Worm (Caenorhabditis elegans): ENCODE data around the gene str-230.

Gene str-230

ce11 chrV:14210743-14211142 lies at the start of gene str-230:
TSS of gene str-230 (minus strand) at chrV:14210843.
- TF ChIP-seq aly-1 (tag; optimal IDR thresholded peaks at IDR 0.05): no peak
- TF ChIP-seq flt-1 (GFP tag; IDR thresholded peaks at IDR 0.05): no peak
- TF ChIP-seq hnd-1 (tag; optimal IDR thresholded peaks at IDR 0.05): no peak
- TF ChIP-seq tra-4 (tag; optimal IDR thresholded peaks at IDR 0.05): no peak
- no peak for TF ChIP-seq scrt-1 (GFP tag; IDR thresholded peaks at IDR 0.05)
- no peak for TF ChIP-seq tbx-11 (GFP tag; IDR thresholded peaks at IDR 0.05)
- no peak for TF ChIP-seq ceh-36 (tag; optimal IDR thresholded peaks at IDR 0.05)
- TF ChIP-seq pes-1 (GFP tag; IDR thresholded peaks at IDR 0.05): no peak
- TF ChIP-seq ets-7 (tag; optimal IDR thresholded peaks at IDR 0.05): no peak
- no peak for TF ChIP-seq hmbx-1 (tag; optimal IDR thresholded peaks at IDR 0.05)
- no peak for TF ChIP-seq F13C5.2 (tag; optimal IDR thresholded peaks at IDR 0.05)
- TF ChIP-seq B0310.2 (tag; optimal IDR thresholded peaks at IDR 0.05): no peak
- TF ChIP-seq ceh-13 (GFP tag; optimal IDR thresholded peaks at IDR 0.05): no peak

ce11 chrV:14256813-14257212 lies 46.2 kb upstream of the str-230 start, which contains the start of gene sre-8:
TSS of gene sre-8 (plus strand) at chrV:14257113.
- TF ChIP-seq aly-1 (tag; optimal IDR thresholded peaks at IDR 0.05) (no peak), F13C5.2 (tag; optimal IDR thresholded peaks at IDR 0.05) (no peak), hmg-4 (GFP tag; optimal IDR thresholded peaks at IDR 0.05) (no peak), tra-4 (tag; optimal IDR thresholded peaks at IDR 0.05) (no peak), flt-1 (GFP tag; IDR thresholded peaks at IDR 0.05) (no peak), pes-1 (GFP tag; IDR thresholded peaks at IDR 0.05) (no peak), sea-1 (GFP tag; conservative IDR thresholded peaks at IDR 0.05) (no peak), hnd-1 (tag; optimal IDR thresholded peaks at IDR 0.05) (no peak), hmbx-1 (tag; optimal IDR thresholded peaks at IDR 0.05) (no peak), ama-1 (optimal IDR thresholded peaks at IDR 0.05) (no peak), tbx-37 (GFP tag; conservative IDR thresholded peaks at IDR 0.05) (no peak), scrt-1 (GFP tag; IDR thresholded peaks at IDR 0.05) (no peak)

- TF ChIP-seq scrt-1 (GFP tag; IDR thresholded peaks at IDR 0.05) (no peak), B0310.2 (tag; optimal IDR thresholded peaks at IDR 0.05) (no peak), ceh-36 (tag; optimal IDR thresholded peaks at IDR 0.05) (no peak), tbx-37 (GFP tag; conservative IDR thresholded peaks at IDR 0.05) (no peak), ama-1 (optimal IDR thresholded peaks at IDR 0.05) (no peak), pes-1 (GFP tag; IDR thresholded peaks at IDR 0.05) (no peak), flt-1 (GFP tag; IDR thresholded peaks at IDR 0.05) (no peak)
Measured at ce11 chrV:14254221-14254620, 43.6 kb upstream of the str-230 start, which contains the start of gene K02E11.7. TSS of gene K02E11.7 (minus strand) at chrV:14254321.

ce11 chrV:14252025-14252424 lies 41.4 kb upstream of the str-230 start, which contains the start of gene K02E11.5:
TSS of gene K02E11.5 (plus strand) at chrV:14252325.
- TF ChIP-seq ceh-36 (tag; optimal IDR thresholded peaks at IDR 0.05) (no peak), sea-1 (GFP tag; conservative IDR thresholded peaks at IDR 0.05) (no peak), ama-1 (optimal IDR thresholded peaks at IDR 0.05) (no peak), tbx-37 (GFP tag; conservative IDR thresholded peaks at IDR 0.05) (no peak), aly-1 (tag; optimal IDR thresholded peaks at IDR 0.05) (no peak), ets-7 (tag; optimal IDR thresholded peaks at IDR 0.05) (no peak), flt-1 (GFP tag; IDR thresholded peaks at IDR 0.05) (no peak), ceh-13 (GFP tag; optimal IDR thresholded peaks at IDR 0.05) (no peak), pes-1 (GFP tag; IDR thresholded peaks at IDR 0.05) (no peak), hmbx-1 (tag; optimal IDR thresholded peaks at IDR 0.05) (no peak)

- TF ChIP-seq ceh-36 (tag; optimal IDR thresholded peaks at IDR 0.05): no peak
- no peak for TF ChIP-seq hnd-1 (tag; optimal IDR thresholded peaks at IDR 0.05)
- no peak for TF ChIP-seq ets-7 (tag; optimal IDR thresholded peaks at IDR 0.05)
- no peak for TF ChIP-seq flt-1 (GFP tag; IDR thresholded peaks at IDR 0.05)
- TF ChIP-seq B0310.2 (tag; optimal IDR thresholded peaks at IDR 0.05): no peak
- TF ChIP-seq tra-4 (tag; optimal IDR thresholded peaks at IDR 0.05): no peak
Measured at ce11 chrV:14248654-14249053, 38.0 kb upstream of the str-230 start, which contains the start of gene K02E11.6. TSS of gene K02E11.6 (plus strand) at chrV:14248802.

ce11 chrV:14248025-14248424 lies 37.4 kb upstream of the str-230 start, which contains the start of gene K02E11.4:
TSS of gene K02E11.4 (minus strand) at chrV:14248125.
- TF ChIP-seq B0310.2 (tag; optimal IDR thresholded peaks at IDR 0.05): no peak
- TF ChIP-seq aly-1 (tag; optimal IDR thresholded peaks at IDR 0.05): no peak
- TF ChIP-seq sea-1 (GFP tag; conservative IDR thresholded peaks at IDR 0.05): no peak
- no peak for TF ChIP-seq tra-4 (tag; optimal IDR thresholded peaks at IDR 0.05)
- no peak for TF ChIP-seq ceh-36 (tag; optimal IDR thresholded peaks at IDR 0.05)
- TF ChIP-seq hmbx-1 (tag; optimal IDR thresholded peaks at IDR 0.05): no peak
- TF ChIP-seq tbx-11 (GFP tag; IDR thresholded peaks at IDR 0.05): no peak
- TF ChIP-seq F13C5.2 (tag; optimal IDR thresholded peaks at IDR 0.05): no peak
- no peak for TF ChIP-seq scrt-1 (GFP tag; IDR thresholded peaks at IDR 0.05)
- no peak for TF ChIP-seq flt-1 (GFP tag; IDR thresholded peaks at IDR 0.05)
- no peak for TF ChIP-seq hmg-4 (GFP tag; optimal IDR thresholded peaks at IDR 0.05)
- TF ChIP-seq ceh-13 (GFP tag; optimal IDR thresholded peaks at IDR 0.05): no peak

ce11 chrV:14246761-14247160 lies 36.1 kb upstream of the str-230 start, which contains the start of gene K02E11.3:
TSS of gene K02E11.3 (minus strand) at chrV:14246861.
- TF ChIP-seq F13C5.2 (tag; optimal IDR thresholded peaks at IDR 0.05) (no peak), aly-1 (tag; optimal IDR thresholded peaks at IDR 0.05) (no peak), tbx-11 (GFP tag; IDR thresholded peaks at IDR 0.05) (no peak), ets-7 (tag; optimal IDR thresholded peaks at IDR 0.05) (no peak), B0310.2 (tag; optimal IDR thresholded peaks at IDR 0.05) (no peak), tra-4 (tag; optimal IDR thresholded peaks at IDR 0.05) (no peak), tbx-37 (GFP tag; conservative IDR thresholded peaks at IDR 0.05) (no peak), pes-1 (GFP tag; IDR thresholded peaks at IDR 0.05) (no peak), hmg-4 (GFP tag; optimal IDR thresholded peaks at IDR 0.05) (no peak)

- no peak for TF ChIP-seq hmbx-1 (tag; optimal IDR thresholded peaks at IDR 0.05)
- no peak for TF ChIP-seq ama-1 (optimal IDR thresholded peaks at IDR 0.05)
- TF ChIP-seq sea-1 (GFP tag; conservative IDR thresholded peaks at IDR 0.05): no peak
- TF ChIP-seq flt-1 (GFP tag; IDR thresholded peaks at IDR 0.05): no peak
- TF ChIP-seq hnd-1 (tag; optimal IDR thresholded peaks at IDR 0.05): no peak
Measured at ce11 chrV:14243904-14244303, 33.3 kb upstream of the str-230 start, which contains the start of gene sre-7. TSS of gene sre-7 (plus strand) at chrV:14244204.

Data from whole organism, early embryonic.